Worm (Caenorhabditis elegans): ENCODE measurements around the gene grd-8.

DNA sequence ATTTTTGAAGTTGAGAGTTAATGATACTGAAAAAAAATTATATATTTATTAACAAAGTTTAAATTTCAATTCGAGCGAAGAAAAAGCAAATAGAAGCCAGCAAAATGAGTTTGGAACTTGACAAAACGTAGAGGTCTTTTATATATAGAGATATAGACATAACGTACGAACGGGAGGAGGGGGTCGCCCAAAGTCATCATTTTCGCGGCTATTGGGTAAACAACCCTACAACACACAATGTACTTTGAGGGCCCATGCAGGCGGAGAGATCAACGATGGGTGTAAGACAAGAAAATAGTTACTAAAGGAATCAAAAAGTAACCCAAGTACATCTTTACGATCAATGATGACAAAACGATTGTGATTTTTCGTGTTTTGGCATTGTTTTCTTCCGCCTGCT lies 30.6 kb upstream of the grd-8 start, which contains the start of gene ZK742.4:
- TF ChIP-seq zag-1 (tag; optimal IDR thresholded peaks at IDR 0.05) (no peak), fos-1 (tag; optimal IDR thresholded peaks at IDR 0.05) (no peak), sup-37 (GFP tag; optimal IDR thresholded peaks at IDR 0.05) (no peak)
